Worm (Caenorhabditis elegans) whole organism, L1 larva: ENCODE results near the gene srx-4.
A peak's percentile ranks its signal among the peaks of the same experiment; 100 is the strongest.

Source experiments
- C04F5.9 ChIP-seq: sonication (generic microtip); optimal IDR thresholded peaks from 2 replicates; lab custom pipeline; 2016; ENCODE audit warnings: missing genetic modification characterization, missing compliant biosample characterization
- C34B4.2 ChIP-seq: sonication (generic microtip); optimal IDR thresholded peaks from 2 replicates; lab custom pipeline; 2017; ENCODE audit warnings: mild to moderate bottlenecking, missing genetic modification characterization, missing compliant biosample characterization
- aha-1 ChIP-seq: fragments of 150-350 bp; optimal IDR thresholded peaks from 2 replicates; lab custom pipeline; 2014; ENCODE audit warnings: missing biosample characterization, missing genetic modification characterization
- aly-2 ChIP-seq: fragments of 150-350 bp; optimal IDR thresholded peaks from 2 replicates; lab custom pipeline; 2014; ENCODE audit warnings: missing biosample characterization, missing genetic modification characterization
- ama-1 ChIP-seq: fragments of 150-350 bp; optimal IDR thresholded peaks from 2 replicates; lab custom pipeline; 2014
- ceh-63 ChIP-seq: fragments of 200-800 bp; sonication (Bioruptor generic); optimal IDR thresholded peaks from 2 replicates; lab custom pipeline; 2018; ENCODE audit warnings: mild to moderate bottlenecking, missing genetic modification characterization, missing compliant biosample characterization
- ceh-8 ChIP-seq: fragments of 200-800 bp; sonication (Bioruptor generic); optimal IDR thresholded peaks from 2 replicates; lab custom pipeline; 2018; ENCODE audit warnings: mild to moderate bottlenecking, missing genetic modification characterization, moderate library complexity, missing compliant biosample characterization
- ceh-90 ChIP-seq: sonication (generic microtip); optimal IDR thresholded peaks from 2 replicates; lab custom pipeline; 2016; ENCODE audit warnings: missing genetic modification characterization, missing compliant biosample characterization
- ces-1 ChIP-seq: fragments of 150-350 bp; optimal IDR thresholded peaks from 2 replicates; lab custom pipeline; 2014; ENCODE audit warnings: missing biosample characterization, missing genetic modification reagents, missing genetic modification characterization
- dpl-1 ChIP-seq, 3 experiments: fragments of 150-350 bp in 2 of 3; sonication (generic microtip) in 1 of 3; optimal IDR thresholded peaks; 2 replicates each; lab custom pipeline; 2014 to 2017; ENCODE audit warnings: missing biosample characterization in 3 of 3, missing genetic modification characterization in 3 of 3, missing genetic modification reagents in 3 of 3
- dsc-1 ChIP-seq: sonication (generic microtip); optimal IDR thresholded peaks from 2 replicates; lab custom pipeline; 2016; ENCODE audit warnings: mild to moderate bottlenecking, missing genetic modification characterization, missing compliant biosample characterization
- efl-3 ChIP-seq: fragments of 200-800 bp; sonication (Bioruptor generic); optimal IDR thresholded peaks from 2 replicates; lab custom pipeline; 2018; ENCODE audit warnings: mild to moderate bottlenecking, missing genetic modification characterization, missing compliant biosample characterization
- egl-27 ChIP-seq, 2 experiments: fragments of 150-350 bp in 1 of 2; sonication (generic microtip); optimal IDR thresholded peaks; 3 replicates each; lab custom pipeline; 2017 to 2018; ENCODE audit warnings: missing biosample characterization in 2 of 2, missing genetic modification characterization in 2 of 2, missing genetic modification reagents in 2 of 2
- elt-2 ChIP-seq: sonication (generic microtip); optimal IDR thresholded peaks from 2 replicates; lab custom pipeline; 2016; ENCODE audit warnings: missing genetic modification characterization, mild to moderate bottlenecking, inconsistent platforms, missing compliant biosample characterization, missing genetic modification reagents
- elt-3 ChIP-seq, 6 experiments: fragments of 150-350 bp in 1 of 6; sonication (generic microtip); optimal IDR thresholded peaks; 2 replicates each; lab custom pipeline; 2017 to 2018; ENCODE audit warnings: missing biosample characterization in 6 of 6, missing genetic modification characterization in 6 of 6, inconsistent platforms in 1 of 6
- ets-5 ChIP-seq: fragments of 200-800 bp; sonication (Bioruptor generic); IDR thresholded peaks from 2 replicates; pipeline ENCODE4 v1.3.6; 2022; ENCODE audit warnings: missing genetic modification characterization, missing compliant biosample characterization
- fkh-4 ChIP-seq: sonication (generic microtip); optimal IDR thresholded peaks from 2 replicates; lab custom pipeline; 2016; ENCODE audit warnings: missing compliant biosample characterization, missing genetic modification characterization, borderline replicate concordance
- grh-1 ChIP-seq: fragments of 200-800 bp; sonication (Bioruptor generic); IDR thresholded peaks from 2 replicates; pipeline ENCODE4 v1.3.6; 2022; ENCODE audit warnings: missing genetic modification reagents, missing genetic modification characterization, missing compliant biosample characterization
- hlh-4 ChIP-seq: sonication (generic microtip); optimal IDR thresholded peaks from 2 replicates; lab custom pipeline; 2016; ENCODE audit warnings: mild to moderate bottlenecking, missing genetic modification characterization, missing compliant biosample characterization
- irx-1 ChIP-seq: sonication (generic microtip); optimal IDR thresholded peaks from 2 replicates; lab custom pipeline; 2016; ENCODE audit warnings: missing genetic modification characterization, missing compliant biosample characterization
- isw-1 ChIP-seq: fragments of 200-800 bp; sonication (Bioruptor generic); IDR thresholded peaks from 2 replicates; pipeline ENCODE4 v1.3.6; 2022; ENCODE audit warnings: missing genetic modification characterization, missing compliant biosample characterization
- lin-13 ChIP-seq: fragments of 150-350 bp; optimal IDR thresholded peaks from 2 replicates; lab custom pipeline; 2014; ENCODE audit warnings: missing biosample characterization, missing genetic modification reagents, missing genetic modification characterization
- lin-15B ChIP-seq: fragments of 150-350 bp; sonication (generic microtip); optimal IDR thresholded peaks from 3 replicates; lab custom pipeline; 2014; ENCODE audit warnings: missing biosample characterization, missing genetic modification characterization
- lir-3 ChIP-seq: sonication (generic microtip); optimal IDR thresholded peaks from 2 replicates; lab custom pipeline; 2016; ENCODE audit warnings: mild to moderate bottlenecking, missing genetic modification characterization, moderate library complexity, missing compliant biosample characterization; ENCODE audit not compliant: poor library complexity
- lsy-2 ChIP-seq, 2 experiments: fragments of 150-350 bp; optimal IDR thresholded peaks; 2 replicates each; lab custom pipeline; 2014; ENCODE audit warnings: missing biosample characterization in 2 of 2, missing genetic modification characterization in 2 of 2
- mab-9 ChIP-seq: fragments of 200-800 bp; sonication (Bioruptor generic); IDR thresholded peaks from 2 replicates; pipeline ENCODE4 v1.3.6; 2022; ENCODE audit warnings: missing genetic modification reagents, missing genetic modification characterization, missing compliant biosample characterization
- mdl-1 ChIP-seq, 2 experiments: fragments of 150-350 bp; optimal IDR thresholded peaks; 2 replicates each; lab custom pipeline; 2014 to 2017; ENCODE audit warnings: missing biosample characterization in 2 of 2, missing genetic modification characterization in 2 of 2, inconsistent platforms in 1 of 2
- mef-2 ChIP-seq: fragments of 150-350 bp; optimal IDR thresholded peaks from 2 replicates; lab custom pipeline; 2014; ENCODE audit warnings: missing biosample characterization, missing genetic modification characterization
- mep-1 ChIP-seq: fragments of 150-350 bp; optimal IDR thresholded peaks from 2 replicates; lab custom pipeline; 2014; ENCODE audit warnings: missing biosample characterization, missing genetic modification characterization
- nhr-11 ChIP-seq: fragments of 150-350 bp; optimal IDR thresholded peaks from 2 replicates; lab custom pipeline; 2014; ENCODE audit warnings: missing biosample characterization, missing genetic modification characterization
- nhr-12 ChIP-seq: sonication (generic microtip); optimal IDR thresholded peaks from 2 replicates; lab custom pipeline; 2017; ENCODE audit warnings: missing biosample characterization, missing genetic modification characterization
- nhr-19 ChIP-seq: fragments of 200-800 bp; sonication (Bioruptor generic); conservative IDR thresholded peaks from 2 replicates; pipeline ENCODE4 v1.3.6; 2022; ENCODE audit warnings: missing genetic modification characterization, missing compliant biosample characterization
- nhr-20 ChIP-seq: sonication (generic microtip); optimal IDR thresholded peaks from 2 replicates; lab custom pipeline; 2016; ENCODE audit warnings: mild to moderate bottlenecking, missing genetic modification characterization, missing compliant biosample characterization
- nhr-237 ChIP-seq: fragments of 150-350 bp; optimal IDR thresholded peaks from 2 replicates; lab custom pipeline; 2014; ENCODE audit warnings: missing biosample characterization, missing genetic modification characterization
- nhr-28 ChIP-seq: fragments of 150-350 bp; optimal IDR thresholded peaks from 2 replicates; lab custom pipeline; 2014; ENCODE audit warnings: missing biosample characterization, missing genetic modification characterization
- nhr-71 ChIP-seq: sonication (generic microtip); optimal IDR thresholded peaks from 2 replicates; lab custom pipeline; 2016; ENCODE audit warnings: mild to moderate bottlenecking, missing genetic modification characterization, moderate library complexity, missing compliant biosample characterization
- nhr-85 ChIP-seq: sonication (generic microtip); peaks from one replicate; lab custom pipeline; 2016; ENCODE audit warnings: missing genetic modification characterization, inconsistent platforms, missing compliant biosample characterization
- nhr-90 ChIP-seq: sonication (generic microtip); optimal IDR thresholded peaks from 2 replicates; lab custom pipeline; 2016; ENCODE audit warnings: mild to moderate bottlenecking, missing genetic modification characterization, missing compliant biosample characterization; ENCODE audit not compliant: poor library complexity
- pax-3 ChIP-seq: fragments of 200-800 bp; sonication (Bioruptor generic); optimal IDR thresholded peaks from 2 replicates; lab custom pipeline; 2018; ENCODE audit warnings: mild to moderate bottlenecking, missing genetic modification characterization, moderate library complexity, missing compliant biosample characterization
- pqm-1 ChIP-seq: sonication (generic microtip); optimal IDR thresholded peaks from 3 replicates; lab custom pipeline; 2017; ENCODE audit warnings: missing biosample characterization, missing genetic modification characterization
- rnt-1 ChIP-seq: sonication (generic microtip); optimal IDR thresholded peaks from 2 replicates; lab custom pipeline; 2016; ENCODE audit warnings: mild to moderate bottlenecking, missing genetic modification characterization, moderate library complexity, missing compliant biosample characterization
- skn-1 ChIP-seq: fragments of 150-350 bp; optimal IDR thresholded peaks from 2 replicates; lab custom pipeline; 2014; ENCODE audit warnings: missing biosample characterization, missing genetic modification characterization
- snpc-4 ChIP-seq: fragments of 150-350 bp; optimal IDR thresholded peaks from 2 replicates; lab custom pipeline; 2014; ENCODE audit warnings: missing biosample characterization, missing genetic modification characterization
- sox-4 ChIP-seq: sonication (generic microtip); optimal IDR thresholded peaks from 2 replicates; lab custom pipeline; 2016; ENCODE audit warnings: missing genetic modification characterization, missing compliant biosample characterization
- sptf-1 ChIP-seq: fragments of 150-350 bp; optimal IDR thresholded peaks from 2 replicates; lab custom pipeline; 2014; ENCODE audit warnings: missing biosample characterization, missing genetic modification characterization
- sup-37 ChIP-seq: fragments of 200-800 bp; sonication (Bioruptor generic); optimal IDR thresholded peaks from 2 replicates; lab custom pipeline; 2018; ENCODE audit warnings: mild to moderate bottlenecking, missing genetic modification characterization, missing compliant biosample characterization
- swsn-7 ChIP-seq: sonication (generic microtip); optimal IDR thresholded peaks from 2 replicates; lab custom pipeline; 2016; ENCODE audit warnings: missing genetic modification characterization, missing compliant biosample characterization
- tlp-1 ChIP-seq: fragments of 150-350 bp; optimal IDR thresholded peaks from 2 replicates; lab custom pipeline; 2014; ENCODE audit warnings: missing biosample characterization, missing genetic modification characterization
- unc-62 ChIP-seq: fragments of 150-350 bp; optimal IDR thresholded peaks from 2 replicates; lab custom pipeline; 2014; ENCODE audit warnings: missing biosample characterization, missing genetic modification reagents, missing genetic modification characterization
- unc-98 ChIP-seq: fragments of 200-800 bp; sonication (Bioruptor generic); IDR thresholded peaks from 2 replicates; pipeline ENCODE4 v1.3.6; 2022; ENCODE audit warnings: missing genetic modification characterization, missing compliant biosample characterization
- vab-15 ChIP-seq: sonication (generic microtip); optimal IDR thresholded peaks from 2 replicates; lab custom pipeline; 2017; ENCODE audit warnings: missing genotype, mild to moderate bottlenecking, missing genetic modification characterization, missing compliant biosample characterization
- xbp-1 ChIP-seq: sonication (generic microtip); optimal IDR thresholded peaks from 2 replicates; lab custom pipeline; 2016; ENCODE audit warnings: missing genetic modification characterization, missing compliant biosample characterization
- ztf-11 ChIP-seq, 2 experiments: sonication (generic microtip); optimal IDR thresholded peaks; 2 replicates each; lab custom pipeline; 2016 to 2017; ENCODE audit warnings: missing genetic modification characterization in 2 of 2, missing biosample characterization in 1 of 2, missing compliant biosample characterization in 1 of 2
- ztf-4 ChIP-seq: fragments of 150-350 bp; optimal IDR thresholded peaks from 2 replicates; lab custom pipeline; 2014; ENCODE audit warnings: missing biosample characterization, missing genetic modification characterization

The srx-4 gene

DNA sequence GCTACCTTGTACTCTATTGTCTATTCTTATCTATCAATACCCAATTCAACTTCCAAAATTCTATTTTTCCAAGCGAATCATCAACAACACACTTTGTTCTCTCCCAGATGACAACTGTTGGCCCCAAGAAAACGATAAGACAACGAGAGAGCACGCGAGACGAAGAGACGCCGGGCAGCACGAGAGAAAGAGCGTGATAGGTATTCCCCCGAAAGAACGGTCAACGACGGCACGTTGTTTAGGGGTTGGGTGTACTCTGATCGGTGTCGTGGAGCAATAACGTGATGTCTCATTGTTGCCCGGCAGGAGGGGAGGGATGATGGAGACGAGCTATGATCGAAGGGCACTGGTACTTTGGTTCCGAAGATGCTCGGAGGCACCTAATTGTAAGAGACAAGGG, 38.8 kb upstream of the srx-4 start:
- peak; percentile 72 for TF ChIP-seq ama-1 (lab: Kevin White, UChicago)
- TF ChIP-seq mab-9 (GFP tag; lab: Robert Waterston, UW) = peak; percentile 71
- no peak for TF ChIP-seq nhr-237 (tag; lab: Kevin White, UChicago)
- peak in 5 of 6 experiments; percentile 16 to 92 (median 65) for TF ChIP-seq elt-3 (tag; optimal IDR thresholded peaks at IDR 0.05; lab: Kevin White, UChicago)
- peak; percentile 77 for TF ChIP-seq nhr-11 (tag; lab: Kevin White, UChicago)
- peak; percentile 52; the same call in 1 of the 2 replicates for TF ChIP-seq isw-1
- peak; percentile 80 for TF ChIP-seq mef-2 (tag; lab: Kevin White, UChicago)
- TF ChIP-seq irx-1 = peak; percentile 77
- TF ChIP-seq ceh-63 (GFP tag; lab: Kevin White, UChicago) = no peak
- peak; percentile 95 for TF ChIP-seq rnt-1 (tag; lab: Kevin White, UChicago)
- TF ChIP-seq egl-27 (tag; optimal IDR thresholded peaks at IDR 0.05; lab: Kevin White, UChicago) = peak; percentile 22 to 79
- no peak for TF ChIP-seq fkh-4 (tag; lab: Kevin White, UChicago)
- peak; percentile 75 for TF ChIP-seq vab-15 (tag; lab: Kevin White, UChicago)
- peak; percentile 99 for TF ChIP-seq nhr-20 (tag; lab: Kevin White, UChicago)
- TF ChIP-seq ztf-11 (tag; optimal IDR thresholded peaks at IDR 0.05; lab: Kevin White, UChicago) = peak in 1 of 2 experiments; percentile 86
- TF ChIP-seq sptf-1 (tag; lab: Kevin White, UChicago) = no peak
- TF ChIP-seq ceh-8 (GFP tag; lab: Kevin White, UChicago) = no peak
- peak; percentile 59 for TF ChIP-seq sox-4
- peak; percentile 94 for TF ChIP-seq nhr-90 (tag; lab: Kevin White, UChicago)
- TF ChIP-seq ceh-90 (tag; lab: Kevin White, UChicago) = no peak
- peak; percentile 63 for TF ChIP-seq unc-98
- peak; percentile 98 for TF ChIP-seq nhr-85
- peak; percentile 99 for TF ChIP-seq elt-2 (tag; lab: Kevin White, UChicago)
- peak; percentile 48 for TF ChIP-seq pqm-1
- peak; percentile 86 for TF ChIP-seq lir-3 (tag; lab: Kevin White, UChicago)
- peak; percentile 30 for TF ChIP-seq aly-2 (tag; lab: Kevin White, UChicago)
- TF ChIP-seq lin-15B (tag; lab: Kevin White, UChicago) = no peak
- peak; percentile 79 for TF ChIP-seq skn-1
- peak; percentile 89 for TF ChIP-seq swsn-7 (tag; lab: Kevin White, UChicago)
- peak; percentile 34 for TF ChIP-seq dsc-1 (tag; lab: Kevin White, UChicago)
- TF ChIP-seq lin-13 = peak; percentile 35
- TF ChIP-seq nhr-71 (tag; lab: Kevin White, UChicago) = peak; percentile 100
- peak; percentile 75 for TF ChIP-seq pax-3 (tag; lab: Kevin White, UChicago)
- TF ChIP-seq C34B4.2 (tag; lab: Kevin White, UChicago) = peak; percentile 52
- TF ChIP-seq mdl-1 (tag; optimal IDR thresholded peaks at IDR 0.05; lab: Kevin White, UChicago) = peak; percentile 76 to 99
- no peak for TF ChIP-seq unc-62 (GFP tag; lab: Kevin White, UChicago)
- no peak for TF ChIP-seq efl-3 (GFP tag; lab: Kevin White, UChicago)
- no peak for TF ChIP-seq tlp-1 (tag; lab: Kevin White, UChicago)
- peak; percentile 84 for TF ChIP-seq grh-1 (GFP tag; lab: Robert Waterston, UW)
- TF ChIP-seq ztf-4 = peak; percentile 90
- TF ChIP-seq nhr-12 = no peak
- TF ChIP-seq hlh-4 (tag; lab: Kevin White, UChicago) = no peak
- peak; percentile 20 for TF ChIP-seq snpc-4 (tag; lab: Kevin White, UChicago)
- TF ChIP-seq aha-1 (tag; lab: Kevin White, UChicago) = no peak
- peak; percentile 94 for TF ChIP-seq sup-37 (GFP tag; lab: Kevin White, UChicago)
- peak; percentile 77 to 83 for TF ChIP-seq lsy-2 (tag; optimal IDR thresholded peaks at IDR 0.05; lab: Kevin White, UChicago)
- no peak for TF ChIP-seq ces-1 (GFP tag; lab: Kevin White, UChicago)
- TF ChIP-seq ets-5 = no peak
- TF ChIP-seq nhr-19 (GFP tag; lab: Robert Waterston, UW) = peak; percentile 100
- TF ChIP-seq dpl-1 (GFP tag; optimal IDR thresholded peaks at IDR 0.05; lab: Kevin White, UChicago) = peak; percentile 48 to 67 (median 51)
- TF ChIP-seq nhr-28 = no peak
- peak; percentile 71 for TF ChIP-seq mep-1 (tag; lab: Kevin White, UChicago)
- TF ChIP-seq xbp-1 = peak; percentile 84
- peak; percentile 76 for TF ChIP-seq C04F5.9
